Fruit fly (Drosophila melanogaster) whole organism, pupa: ENCODE measurements around the gene Mo25.

Experiments
- CG10348 ChIP-seq: fragments of 200-800 bp; sonication (Bioruptor generic); IDR thresholded peaks from 2 replicates; pipeline ENCODE4 v1.3.6; 2022; ENCODE audit warnings: missing biosample characterization, missing genetic modification characterization
- CG12605 ChIP-seq: fragments of 200-800 bp; sonication (Bioruptor generic); IDR thresholded peaks from 2 replicates; pipeline ENCODE4 v1.3.6; 2022; ENCODE audit warnings: missing biosample characterization, missing genetic modification characterization
- CG13204 ChIP-seq: fragments of 200-800 bp; sonication (Bioruptor generic); optimal IDR thresholded peaks from 2 replicates; lab custom pipeline; 2018; ENCODE audit warnings: missing biosample characterization, mild to moderate bottlenecking, missing genetic modification characterization, moderate library complexity
- CG14655 ChIP-seq: fragments of 200-800 bp; sonication (Bioruptor generic); optimal IDR thresholded peaks from 3 replicates; lab custom pipeline; 2017; ENCODE audit warnings: mild to moderate bottlenecking, missing biosample characterization, missing genetic modification reagents, missing genetic modification characterization
- CG15710 ChIP-seq: fragments of 200-800 bp; sonication (Bioruptor generic); optimal IDR thresholded peaks from 2 replicates; lab custom pipeline; 2018; ENCODE audit warnings: missing biosample characterization, mild to moderate bottlenecking, missing genetic modification characterization, moderate library complexity
- CG17806 ChIP-seq: fragments of 200-800 bp; sonication (Bioruptor generic); optimal IDR thresholded peaks from 2 replicates; lab custom pipeline; 2018; ENCODE audit warnings: missing biosample characterization, mild to moderate bottlenecking, missing genetic modification characterization, moderate library complexity
- CG32121 ChIP-seq: fragments of 200-800 bp; sonication (Bioruptor generic); IDR thresholded peaks from 2 replicates; pipeline ENCODE4 v1.3.6; 2022; ENCODE audit warnings: missing biosample characterization, missing genetic modification characterization
- CG34367 ChIP-seq: fragments of 200-800 bp; sonication (Bioruptor generic); optimal IDR thresholded peaks from 2 replicates; lab custom pipeline; 2018; ENCODE audit warnings: missing biosample characterization, mild to moderate bottlenecking, missing genetic modification characterization
- CG4496 ChIP-seq: fragments of 200-800 bp; sonication (Bioruptor generic); IDR thresholded peaks from 3 replicates; pipeline ENCODE4 v1.3.6; 2022; ENCODE audit warnings: missing biosample characterization, missing genetic modification characterization
- CG8159 ChIP-seq: fragments of 200-800 bp; sonication (Bioruptor generic); optimal IDR thresholded peaks from 3 replicates; lab custom pipeline; 2018; ENCODE audit warnings: missing biosample characterization, mild to moderate bottlenecking, missing genetic modification characterization, moderate library complexity
- CG8301 ChIP-seq: fragments of 200-800 bp; sonication (Bioruptor generic); optimal IDR thresholded peaks from 2 replicates; lab custom pipeline; 2018; ENCODE audit warnings: missing biosample characterization, mild to moderate bottlenecking, missing genetic modification characterization
- CG9948 ChIP-seq: fragments of 200-800 bp; sonication (Bioruptor generic); optimal IDR thresholded peaks from 2 replicates; lab custom pipeline; 2018; ENCODE audit warnings: missing biosample characterization, mild to moderate bottlenecking, missing genetic modification characterization, moderate library complexity
- D1 ChIP-seq: fragments of 200-800 bp; sonication (Bioruptor generic); optimal IDR thresholded peaks from 2 replicates; lab custom pipeline; 2018; ENCODE audit warnings: missing biosample characterization, mild to moderate bottlenecking, missing genetic modification characterization, moderate library complexity
- EcR ChIP-seq: fragments of 200-800 bp; sonication (Bioruptor generic); optimal IDR thresholded peaks from 3 replicates; lab custom pipeline; 2019; ENCODE audit warnings: missing biosample characterization, missing genetic modification characterization, mild to moderate bottlenecking, moderate library complexity, missing genetic modification reagents
- Ets98B ChIP-seq: fragments of 200-800 bp; sonication (Bioruptor generic); IDR thresholded peaks from 2 replicates; pipeline ENCODE4 v1.3.6; 2022; ENCODE audit warnings: missing biosample characterization, missing genetic modification characterization
- Pif1A ChIP-seq: fragments of 200-800 bp; sonication (Bioruptor generic); optimal IDR thresholded peaks from 3 replicates; lab custom pipeline; 2016; ENCODE audit warnings: missing biosample characterization, missing genetic modification characterization
- Pif1B ChIP-seq: fragments of 200-800 bp; sonication (Bioruptor generic); optimal IDR thresholded peaks from 3 replicates; lab custom pipeline; 2016; ENCODE audit warnings: missing biosample characterization, missing genetic modification characterization
- Snoo ChIP-seq: fragments of 200-800 bp; sonication (Bioruptor generic); optimal IDR thresholded peaks from 3 replicates; lab custom pipeline; 2017; ENCODE audit warnings: missing biosample characterization, mild to moderate bottlenecking, missing genetic modification characterization, inconsistent platforms
- fd96Ca ChIP-seq: fragments of 200-800 bp; sonication (Bioruptor generic); IDR thresholded peaks from 3 replicates; pipeline ENCODE4 v1.3.6; 2022; ENCODE audit warnings: missing biosample characterization, missing genetic modification characterization
- gl ChIP-seq: fragments of 200-800 bp; sonication (Bioruptor generic); optimal IDR thresholded peaks from 2 replicates; lab custom pipeline; 2018; ENCODE audit warnings: missing biosample characterization, mild to moderate bottlenecking, missing genetic modification characterization
- rn ChIP-seq: fragments of 200-800 bp; sonication (Bioruptor generic); IDR thresholded peaks from 2 replicates; pipeline ENCODE4 v1.3.6; 2022; ENCODE audit warnings: missing biosample characterization, missing genetic modification characterization

Mo25 gene

DNA sequence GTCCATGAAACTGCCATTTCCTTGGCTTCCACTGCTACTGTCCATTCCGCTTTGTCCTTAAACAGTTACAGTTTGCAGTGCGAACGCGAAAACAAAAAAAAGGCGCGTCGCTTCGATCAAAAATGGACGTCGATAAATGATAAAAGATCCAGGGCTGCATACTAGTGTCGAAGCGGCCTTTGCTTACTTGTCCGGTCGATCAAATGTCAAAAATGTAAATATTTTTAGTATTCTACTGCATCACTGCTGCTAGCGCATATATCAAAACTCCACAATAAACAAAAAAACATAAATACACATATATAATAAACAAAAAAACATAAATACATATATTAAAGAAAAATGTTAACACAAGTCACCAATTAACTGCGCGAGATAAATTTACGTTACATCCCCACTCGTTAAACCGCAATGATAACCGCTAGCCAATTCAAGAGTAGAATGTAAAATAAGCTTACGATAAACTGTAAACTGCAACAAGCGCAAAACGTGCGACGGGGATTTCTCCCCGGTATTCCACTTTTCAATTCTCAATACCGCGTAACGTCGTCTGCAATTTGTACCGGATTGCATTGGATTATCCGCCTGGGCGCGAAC lies 20.3 kb downstream of the Mo25 start, which contains the start of the genes spd-2 and Apl:
Gene spd-2, minus strand, starts transcription at position 93 of the 597 bp plus-strand sequence.
Gene Apl, plus strand, starts transcription at position 260 of the 597 bp plus-strand sequence.
- no peak for TF ChIP-seq D1 (tag; lab: Kevin White, UChicago)
- TF ChIP-seq CG8159 (tag; lab: Kevin White, UChicago): no peak
- TF ChIP-seq CG9948: no peak
- no peak for TF ChIP-seq Pif1B (GFP tag; lab: Kevin White, UChicago)

- TF ChIP-seq CG32121 (GFP tag; lab: Robert Waterston, UW) (no peak), EcR (GFP tag; lab: Kevin White, UChicago) (no peak), CG15710 (tag; lab: Kevin White, UChicago) (no peak), CG8159 (tag; lab: Kevin White, UChicago) (no peak)
Observed at dm6 chr3L:16590860-16591259, 24.4 kb downstream of the Mo25 start, which contains the start of gene tra. Gene tra, minus strand, starts transcription at chr3L:16591050.

dm6 chr3L:16587994-16588622 lies 27.2 kb downstream of the Mo25 start:
- TF ChIP-seq CG13204 (GFP tag; lab: Kevin White, UChicago) (no peak), fd96Ca (0 out of 3 replicates have a peak, but pooled peaks have one; percentile 41), CG34367 (tag; lab: Kevin White, UChicago) (no peak), D1 (tag; lab: Kevin White, UChicago) (no peak), CG12605 (GFP tag; lab: Robert Waterston, UW) (peak; percentile 49; the same call in 1 of the 2 replicates), CG10348 (GFP tag; lab: Robert Waterston, UW) (no peak), rn (GFP tag; lab: Robert Waterston, UW) (no peak), EcR (GFP tag; lab: Kevin White, UChicago) (no peak), CG14655 (GFP tag; lab: Kevin White, UChicago) (no peak), CG15710 (tag; lab: Kevin White, UChicago) (peak; percentile 45), CG8301 (tag; lab: Kevin White, UChicago) (no peak), CG8159 (tag; lab: Kevin White, UChicago) (peak; percentile 45), Pif1A (no peak), Snoo (tag; lab: Kevin White, UChicago) (peak; percentile 8), CG4496 (GFP tag; lab: Robert Waterston, UW) (peak; percentile 73; the same call in 2 of the 3 replicates), CG32121 (GFP tag; lab: Robert Waterston, UW) (peak; percentile 60), CG9948 (no peak), Ets98B (GFP tag; lab: Robert Waterston, UW) (peak; percentile 62), CG17806 (tag; lab: Kevin White, UChicago) (peak; percentile 6)

dm6 chr3L:16586989-16587388 lies 28.3 kb downstream of the Mo25 start, which contains the start of the genes Syx8 and CG32163:
Gene Syx8, minus strand, starts transcription at chr3L:16587057.
Gene CG32163, plus strand, starts transcription at chr3L:16587157.
- TF ChIP-seq CG9948: no peak
- TF ChIP-seq fd96Ca: no peak
- TF ChIP-seq Pif1A: no peak
- no peak for TF ChIP-seq rn (GFP tag; lab: Robert Waterston, UW)
- no peak for TF ChIP-seq CG15710 (tag; lab: Kevin White, UChicago)
- TF ChIP-seq CG34367 (tag; lab: Kevin White, UChicago): no peak

DNA sequence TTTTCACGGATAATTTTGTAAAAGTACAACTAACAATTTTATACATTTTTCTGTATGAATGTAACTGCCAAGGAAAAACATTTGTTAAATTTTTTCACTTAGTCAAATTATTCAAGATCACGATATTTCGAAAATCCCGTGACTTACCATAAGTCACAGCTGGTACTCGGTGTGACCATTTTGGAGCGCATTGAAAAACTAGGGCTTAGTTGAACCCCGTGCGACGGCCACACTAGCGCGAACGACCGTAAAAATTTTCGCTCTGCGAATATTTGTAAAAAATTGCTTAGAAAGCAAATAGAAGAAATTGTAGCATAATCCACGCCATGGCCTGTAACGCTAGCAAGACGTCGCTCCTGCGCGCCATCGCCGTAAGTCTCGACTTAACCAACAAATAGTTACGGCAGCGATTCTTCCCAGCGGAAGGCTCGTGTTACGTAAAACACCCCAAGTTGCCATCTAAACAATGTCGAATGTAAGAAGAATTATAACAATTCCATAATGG lies 31.1 kb downstream of the Mo25 start, which contains the start of gene UQCR-C2:
Gene UQCR-C2, plus strand, starts transcription at position 51 of the 505 bp plus-strand sequence.
- no peak for TF ChIP-seq Ets98B (GFP tag; lab: Robert Waterston, UW)
- peak; percentile 51; the same call in 1 of the 3 replicates for TF ChIP-seq CG4496 (GFP tag; lab: Robert Waterston, UW)
- no peak for TF ChIP-seq rn (GFP tag; lab: Robert Waterston, UW)
- TF ChIP-seq CG9948: no peak
- no peak for TF ChIP-seq CG10348 (GFP tag; lab: Robert Waterston, UW)
- no peak for TF ChIP-seq gl
- TF ChIP-seq, all 21 proteins: peak for 1

DNA sequence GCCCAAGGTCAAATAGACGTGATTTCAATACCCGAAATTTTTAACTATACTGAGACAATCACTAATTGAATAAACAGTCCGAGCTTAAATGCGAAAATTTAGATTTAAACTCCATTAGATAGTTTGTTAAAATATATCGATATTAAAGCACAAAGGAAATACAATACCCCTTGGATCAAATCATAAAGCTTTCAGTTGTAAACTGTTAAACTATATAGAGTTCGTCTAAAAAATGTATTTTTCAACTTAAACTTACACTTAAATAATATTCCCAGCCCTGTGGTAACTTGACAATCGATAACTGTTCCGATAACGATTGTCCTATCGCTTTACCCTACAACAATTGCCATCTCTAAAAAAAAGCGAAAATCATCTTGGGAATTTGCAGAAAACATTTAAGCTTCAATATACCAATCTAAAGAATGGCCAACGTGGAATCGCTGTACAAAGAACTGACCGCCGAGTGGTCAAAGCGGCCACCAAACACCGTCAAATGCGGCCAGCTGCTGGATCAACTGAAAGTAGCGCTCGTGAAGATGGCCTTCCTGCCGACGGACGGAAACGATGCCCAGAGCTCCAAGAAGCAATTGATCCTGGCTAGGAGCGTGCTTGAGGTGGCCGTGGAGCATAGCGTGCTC lies 32.5 kb downstream of the Mo25 start, which contains the start of gene Rpn12:
Gene Rpn12, plus strand, starts transcription at position 351 of the 638 bp plus-strand sequence.
- TF ChIP-seq CG12605 (GFP tag; lab: Robert Waterston, UW): no peak
- 0 out of 2 replicates have a peak, but pooled peaks have one; percentile 20 for TF ChIP-seq CG32121 (GFP tag; lab: Robert Waterston, UW)
- peak; percentile 24 for TF ChIP-seq CG15710 (tag; lab: Kevin White, UChicago)
- peak; percentile 12 for TF ChIP-seq Snoo (tag; lab: Kevin White, UChicago)
- TF ChIP-seq Ets98B (GFP tag; lab: Robert Waterston, UW): peak; percentile 32; the same call in 1 of the 2 replicates
